Worm (Caenorhabditis elegans): ENCODE results near the gene W02B3.3.

DNA sequence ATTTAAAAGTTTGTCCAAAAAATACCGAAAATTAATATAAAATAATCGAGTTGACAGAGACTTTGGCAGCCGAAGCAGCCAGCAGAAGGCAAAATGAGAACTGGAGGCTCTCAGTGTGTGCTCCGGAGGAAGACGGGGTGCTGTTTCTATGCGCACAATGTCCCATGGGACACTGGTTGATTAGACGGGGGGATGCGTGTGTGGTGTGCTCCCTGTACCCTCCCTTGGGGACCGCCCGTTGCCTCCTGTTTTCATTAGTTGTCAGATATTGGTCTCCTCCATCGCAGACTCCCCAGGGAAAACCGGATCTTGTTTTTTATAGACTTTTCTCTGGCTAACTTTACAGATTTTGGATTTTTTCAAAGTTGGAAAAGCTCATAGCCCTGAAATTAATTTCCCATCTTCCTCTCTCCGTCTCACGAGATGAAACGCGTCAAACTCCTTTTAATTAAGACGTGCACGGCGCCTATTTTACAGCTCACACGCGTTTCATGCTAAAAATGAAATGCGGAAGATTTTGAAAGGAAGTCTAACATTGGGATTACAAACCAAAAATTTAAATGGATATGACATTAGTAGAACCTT lies 3.0 kb downstream of the W02B3.3 start, which contains the start of gene C09F5.3:
- no peak for TF ChIP-seq unc-62 (GFP tag; optimal IDR thresholded peaks at IDR 0.05 in 1 of 2)
- TF ChIP-seq unc-62 (tag; optimal IDR thresholded peaks at IDR 0.05): no peak
- no peak for TF ChIP-seq madf-9 (GFP tag; conservative IDR thresholded peaks at IDR 0.05)
- no peak for TF ChIP-seq ceh-82 (tag; optimal IDR thresholded peaks at IDR 0.05)
- no peak for TF ChIP-seq ceh-20 (GFP tag; IDR thresholded peaks at IDR 0.05)
- no peak for TF ChIP-seq nhr-77 (tag; optimal IDR thresholded peaks at IDR 0.05)
- no peak for TF ChIP-seq saeg-2 (GFP tag; IDR thresholded peaks at IDR 0.05)
- no peak for TF ChIP-seq nhr-28 (tag; optimal IDR thresholded peaks at IDR 0.05)
- no peak for TF ChIP-seq ama-1 (optimal IDR thresholded peaks at IDR 0.05)
- TF ChIP-seq dpl-1 (GFP tag; optimal IDR thresholded peaks at IDR 0.05): no peak
- TF ChIP-seq zfp-3 (GFP tag; conservative IDR thresholded peaks at IDR 0.05): no peak
- no peak for TF ChIP-seq nhr-41 (GFP tag; IDR thresholded peaks at IDR 0.05)
- TF ChIP-seq ZK546.5 (tag; optimal IDR thresholded peaks at IDR 0.05): no peak
